Worm (Caenorhabditis elegans): Measurements from ENCODE around the gene meg-1.
A peak's percentile ranks its signal among the peaks of the same experiment; 100 is the strongest.

Gene meg-1

ce11 chrX:13959849-13960248 is 30.4 kb upstream of the meg-1 start, which contains the start of gene syx-2:
syx-2 (plus strand) TSS chrX:13960149.
- TF ChIP-seq sma-9 (GFP tag; optimal IDR thresholded peaks at IDR 0.05) (no peak), sma-9 (tag; optimal IDR thresholded peaks at IDR 0.05) (no peak), F13H6.1 (tag; optimal IDR thresholded peaks at IDR 0.05) (no peak), ama-1 (optimal IDR thresholded peaks at IDR 0.05) (no peak), lsy-2 (tag; optimal IDR thresholded peaks at IDR 0.05) (no peak)

DNA sequence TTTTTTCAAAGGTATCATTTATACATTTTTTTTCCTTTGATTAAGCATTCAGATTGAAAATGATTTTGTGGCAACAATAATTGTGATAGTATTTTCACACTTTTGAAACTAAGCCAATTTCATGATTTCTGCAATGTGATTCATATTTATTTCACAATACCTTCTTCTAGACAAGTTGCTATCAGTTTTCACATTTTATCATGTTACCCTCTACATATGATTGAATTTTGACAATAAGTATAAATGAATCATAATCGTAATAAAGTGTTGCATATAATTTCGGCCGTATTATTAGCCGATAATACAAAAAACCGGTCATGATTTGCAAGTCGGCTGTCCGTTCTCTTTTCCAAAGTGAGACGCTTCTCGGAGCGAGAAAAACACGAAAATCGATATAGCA is 29.9 kb upstream of the meg-1 start:
- no peak for TF ChIP-seq lsy-2 (tag; optimal IDR thresholded peaks at IDR 0.05)
- peak; percentile 70 for TF ChIP-seq fos-1 (tag; optimal IDR thresholded peaks at IDR 0.05)

ce11 chrX:13958451-13958850 is 29.0 kb upstream of the meg-1 start:
- TF ChIP-seq ZK546.5 (tag; optimal IDR thresholded peaks at IDR 0.05) (no peak), zag-1 (tag; optimal IDR thresholded peaks at IDR 0.05) (no peak), unc-62 (GFP tag; optimal IDR thresholded peaks at IDR 0.05) (no peak), snpc-4 (tag; optimal IDR thresholded peaks at IDR 0.05) (no peak), F13H6.1 (tag; optimal IDR thresholded peaks at IDR 0.05) (peak; percentile 56), aly-2 (tag; optimal IDR thresholded peaks at IDR 0.05) (no peak), nhr-129 (tag; optimal IDR thresholded peaks at IDR 0.05) (peak; percentile 9), alr-1 (tag; optimal IDR thresholded peaks at IDR 0.05) (no peak)

DNA sequence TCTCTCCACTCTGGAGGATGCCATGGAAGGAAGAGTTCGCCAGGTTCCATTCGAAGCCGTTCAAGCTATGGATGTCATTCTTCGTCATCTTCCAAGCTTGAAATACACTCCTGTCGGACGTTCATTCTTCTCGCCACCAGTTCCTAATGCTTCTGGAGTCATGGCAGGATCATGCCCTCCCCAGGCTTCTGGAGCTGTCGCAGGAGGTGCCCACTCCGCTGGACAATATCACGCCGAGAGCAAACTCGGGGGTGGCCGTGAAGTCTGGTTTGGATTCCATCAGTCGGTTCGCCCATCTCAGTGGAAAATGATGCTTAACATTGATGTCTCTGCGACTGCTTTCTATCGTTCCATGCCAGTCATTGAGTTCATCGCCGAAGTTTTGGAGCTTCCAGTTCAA is 22.9 kb upstream of the meg-1 start:
- TF ChIP-seq sem-4 (tag; optimal IDR thresholded peaks at IDR 0.05): no peak
- TF ChIP-seq ama-1 (optimal IDR thresholded peaks at IDR 0.05): no peak
- TF ChIP-seq egl-27 (tag; optimal IDR thresholded peaks at IDR 0.05): no peak
- TF ChIP-seq mbf-1 (tag; optimal IDR thresholded peaks at IDR 0.05): no peak
- no peak for TF ChIP-seq R02D3.7 (tag; optimal IDR thresholded peaks at IDR 0.05)
- TF ChIP-seq mdl-1 (tag; optimal IDR thresholded peaks at IDR 0.05): no peak
- no peak for TF ChIP-seq dmd-4 (tag; optimal IDR thresholded peaks at IDR 0.05)
- no peak for TF ChIP-seq lin-39 (tag; optimal IDR thresholded peaks at IDR 0.05)
- no peak for TF ChIP-seq fos-1 (tag; optimal IDR thresholded peaks at IDR 0.05)
- TF ChIP-seq nhr-77 (tag; optimal IDR thresholded peaks at IDR 0.05): no peak
- TF ChIP-seq alr-1 (tag; optimal IDR thresholded peaks at IDR 0.05): no peak
- TF ChIP-seq sma-9 (GFP tag; optimal IDR thresholded peaks at IDR 0.05): no peak
- no peak for TF ChIP-seq sma-9 (tag; optimal IDR thresholded peaks at IDR 0.05)

ce11 chrX:13950620-13951152 is 21.3 kb upstream of the meg-1 start:
- TF ChIP-seq nhr-10 (tag; optimal IDR thresholded peaks at IDR 0.05): no peak
- no peak for TF ChIP-seq ZK546.5 (tag; optimal IDR thresholded peaks at IDR 0.05)
- peak; percentile 25 for TF ChIP-seq C34F6.9 (tag; optimal IDR thresholded peaks at IDR 0.05)
- no peak for TF ChIP-seq ztf-11 (tag; optimal IDR thresholded peaks at IDR 0.05)
- TF ChIP-seq sem-4 (tag; optimal IDR thresholded peaks at IDR 0.05): no peak
- no peak for TF ChIP-seq elt-1 (tag; optimal IDR thresholded peaks at IDR 0.05)
- no peak for TF ChIP-seq unc-55 (GFP tag; optimal IDR thresholded peaks at IDR 0.05)
- no peak for TF ChIP-seq ama-1 (optimal IDR thresholded peaks at IDR 0.05)
- TF ChIP-seq nhr-21 (tag; optimal IDR thresholded peaks at IDR 0.05): peak; percentile 73
- TF ChIP-seq zag-1 (tag; optimal IDR thresholded peaks at IDR 0.05): no peak
- peak; percentile 53 for TF ChIP-seq crh-2 (tag; optimal IDR thresholded peaks at IDR 0.05)
- peak; percentile 74 for TF ChIP-seq nhr-25 (tag; optimal IDR thresholded peaks at IDR 0.05)
- peak; percentile 65 for TF ChIP-seq sma-9 (GFP tag; optimal IDR thresholded peaks at IDR 0.05)
- no peak for TF ChIP-seq sma-9 (tag; optimal IDR thresholded peaks at IDR 0.05)
- TF ChIP-seq F13H6.1 (tag; optimal IDR thresholded peaks at IDR 0.05): peak; percentile 81
- TF ChIP-seq snpc-4 (tag; optimal IDR thresholded peaks at IDR 0.05): no peak
- peak; percentile 44 for TF ChIP-seq fos-1 (tag; optimal IDR thresholded peaks at IDR 0.05)
- TF ChIP-seq lin-11 (tag; optimal IDR thresholded peaks at IDR 0.05): no peak
- TF ChIP-seq alr-1 (tag; optimal IDR thresholded peaks at IDR 0.05): no peak
- no peak for TF ChIP-seq mbf-1 (tag; optimal IDR thresholded peaks at IDR 0.05)
- TF ChIP-seq nhr-6 (tag; optimal IDR thresholded peaks at IDR 0.05): no peak
- no peak for TF ChIP-seq mab-5 (tag; optimal IDR thresholded peaks at IDR 0.05)
- TF ChIP-seq unc-39 (tag; optimal IDR thresholded peaks at IDR 0.05): no peak
- TF ChIP-seq peb-1 (tag; optimal IDR thresholded peaks at IDR 0.05): no peak
- TF ChIP-seq ztf-4 (tag; optimal IDR thresholded peaks at IDR 0.05): no peak
- no peak for TF ChIP-seq nhr-237 (tag; optimal IDR thresholded peaks at IDR 0.05)
- TF ChIP-seq ztf-1 (GFP tag; conservative IDR thresholded peaks at IDR 0.05): no peak
- TF ChIP-seq lin-13 (GFP tag; optimal IDR thresholded peaks at IDR 0.05): peak; percentile 8
- no peak for TF ChIP-seq aly-2 (tag; optimal IDR thresholded peaks at IDR 0.05)
- TF ChIP-seq ceh-82 (tag; optimal IDR thresholded peaks at IDR 0.05): no peak
- peak; percentile 7 for TF ChIP-seq ceh-16 (tag; optimal IDR thresholded peaks at IDR 0.05)
- TF ChIP-seq blmp-1 (tag; optimal IDR thresholded peaks at IDR 0.05; ENCODE audit: insufficient read depth): peak; percentile 30
- no peak for TF ChIP-seq nhr-77 (tag; optimal IDR thresholded peaks at IDR 0.05)
- TF ChIP-seq lsy-2 (tag; optimal IDR thresholded peaks at IDR 0.05): peak in 1 of 2 experiments; percentile 28
- no peak for TF ChIP-seq dmd-4 (tag; optimal IDR thresholded peaks at IDR 0.05)
- TF ChIP-seq R02D3.7 (tag; optimal IDR thresholded peaks at IDR 0.05): no peak
- TF ChIP-seq elt-3 (tag; optimal IDR thresholded peaks at IDR 0.05): no peak
- TF ChIP-seq nhr-12 (tag; optimal IDR thresholded peaks at IDR 0.05): no peak
- TF ChIP-seq gmeb-1 (tag; optimal IDR thresholded peaks at IDR 0.05): peak; percentile 20
